Worm (Caenorhabditis elegans) whole organism, L4 larva: Measurements from ENCODE around the gene cul-4.

ENCODE experiments used
- aly-2 ChIP-seq: sonication (generic microtip); optimal IDR thresholded peaks from 2 replicates; lab custom pipeline; 2018; ENCODE audit warnings: missing biosample characterization, missing genetic modification characterization
- attf-4 ChIP-seq: sonication (generic microtip); optimal IDR thresholded peaks from 3 replicates; lab custom pipeline; 2017; ENCODE audit warnings: missing biosample characterization, missing genetic modification characterization
- ceh-20 ChIP-seq: fragments of 200-800 bp; sonication (Bioruptor generic); IDR thresholded peaks from 2 replicates; pipeline ENCODE4 v1.3.6; 2022; ENCODE audit warnings: missing genetic modification reagents, missing genetic modification characterization, missing compliant biosample characterization
- ces-1 ChIP-seq: fragments of 150-350 bp; sonication (generic microtip); optimal IDR thresholded peaks from 4 replicates; lab custom pipeline; 2014; ENCODE audit warnings: missing biosample characterization, missing genetic modification reagents, missing genetic modification characterization
- gei-8 ChIP-seq: fragments of 200-800 bp; sonication (Bioruptor generic); optimal IDR thresholded peaks from 2 replicates; lab custom pipeline; 2018; ENCODE audit warnings: mild to moderate bottlenecking, missing genetic modification characterization, missing compliant biosample characterization
- mdl-1 ChIP-seq, 2 experiments: fragments of 150-350 bp in 1 of 2; sonication (generic microtip) in 1 of 2; optimal IDR thresholded peaks; 2 replicates each; lab custom pipeline; 2014 to 2017; ENCODE audit warnings: missing biosample characterization in 2 of 2, missing genetic modification characterization in 2 of 2
- nhr-237 ChIP-seq: sonication (generic microtip); optimal IDR thresholded peaks from 2 replicates; lab custom pipeline; 2017; ENCODE audit warnings: missing biosample characterization, missing genetic modification characterization
- nhr-28 ChIP-seq: fragments of 150-350 bp; optimal IDR thresholded peaks from 2 replicates; lab custom pipeline; 2014; ENCODE audit warnings: missing biosample characterization, missing genetic modification characterization
- pha-4 ChIP-seq, 2 experiments: fragments of 150-350 bp in 1 of 2; fragments of 200-800 bp in 1 of 2; sonication (Bioruptor generic) in 1 of 2; IDR thresholded peaks in 1 of 2; optimal IDR thresholded peaks in 1 of 2; 2 replicates each; pipeline versions ENCODE4 v1.3.6 to Lab custom; 2014 to 2022; ENCODE audit warnings: missing genetic modification characterization in 2 of 2, missing genetic modification reagents in 2 of 2, missing biosample characterization in 1 of 2, missing compliant biosample characterization in 1 of 2
- spr-1 ChIP-seq: sonication (generic microtip); optimal IDR thresholded peaks from 2 replicates; lab custom pipeline; 2016; ENCODE audit warnings: mild to moderate bottlenecking, missing genetic modification characterization, missing compliant biosample characterization
- unc-130 ChIP-seq: sonication (generic microtip); optimal IDR thresholded peaks from 2 replicates; lab custom pipeline; 2016; ENCODE audit warnings: missing genetic modification reagents, missing genetic modification characterization, missing compliant biosample characterization
- unc-39 ChIP-seq: sonication (generic microtip); optimal IDR thresholded peaks from 2 replicates; lab custom pipeline; 2017; ENCODE audit warnings: missing biosample characterization, missing genetic modification characterization
- unc-62 ChIP-seq, 3 experiments: fragments of 150-350 bp in 1 of 3; sonication (generic microtip); optimal IDR thresholded peaks in 2 of 3; peaks in 1 of 3; 1 replicate in 1 of 3; 2 replicates in 2 of 3; lab custom pipeline; 2014 to 2017; ENCODE audit warnings: missing biosample characterization in 3 of 3, missing genetic modification characterization in 3 of 3, missing genetic modification reagents in 3 of 3, missing genotype in 1 of 3
- ztf-11 ChIP-seq: fragments of 150-350 bp; optimal IDR thresholded peaks from 2 replicates; lab custom pipeline; 2014; ENCODE audit warnings: missing biosample characterization, missing genetic modification characterization

- TF ChIP-seq unc-39 (tag; lab: Kevin White, UChicago): no peak
- TF ChIP-seq ceh-20 (GFP tag; lab: Robert Waterston, UW): no peak
- peak in 1 of 2 experiments; percentile 59 for TF ChIP-seq unc-62 (GFP tag; optimal IDR thresholded peaks at IDR 0.05 in 1 of 2; lab: Kevin White, UChicago)
- TF ChIP-seq unc-62 (tag; optimal IDR thresholded peaks at IDR 0.05; lab: Kevin White, UChicago): no peak
- no peak for TF ChIP-seq aly-2
- TF ChIP-seq unc-130 (GFP tag; lab: Kevin White, UChicago): no peak
- peak in 1 of 2 experiments; percentile 38 for TF ChIP-seq mdl-1 (tag; optimal IDR thresholded peaks at IDR 0.05; lab: Kevin White, UChicago)
- no peak for TF ChIP-seq ces-1 (GFP tag; lab: Kevin White, UChicago)
- no peak for TF ChIP-seq attf-4
- TF ChIP-seq nhr-237: no peak
- no peak for TF ChIP-seq ztf-11 (tag; lab: Kevin White, UChicago)
- no peak for TF ChIP-seq gei-8 (GFP tag; lab: Kevin White, UChicago)
- TF ChIP-seq pha-4 (GFP tag; IDR thresholded peaks at IDR 0.05; lab: Robert Waterston, UW): no peak
- no peak for TF ChIP-seq pha-4 (tag; optimal IDR thresholded peaks at IDR 0.05; lab: Kevin White, UChicago)
- TF ChIP-seq nhr-28 (tag; lab: Kevin White, UChicago): peak; percentile 82
- TF ChIP-seq spr-1 (tag; lab: Kevin White, UChicago): no peak
These were observed 21.3 kb upstream of the cul-4 start for ce11 chrII:7280584-7280983.
